Fruit fly (Drosophila melanogaster) Kc167 (cell line): ENCODE measurements around the gene pes.

ENCODE experiments used
- Myc ChIP-seq: fragments of >200 bp; optimal IDR thresholded peaks from 2 replicates; lab custom pipeline; 2017; ENCODE audit warnings: missing external identifiers
- Sin3A ChIP-seq: fragments of >200 bp; optimal IDR thresholded peaks from 2 replicates; lab custom pipeline; 2018; ENCODE audit warnings: missing external identifiers
- h ChIP-seq: fragments of >200 bp; optimal IDR thresholded peaks from 3 replicates; lab custom pipeline; 2018; ENCODE audit warnings: missing external identifiers
- insv ChIP-seq: fragments of >200 bp; optimal IDR thresholded peaks from 3 replicates; lab custom pipeline; 2018; ENCODE audit warnings: missing external identifiers
- psq ChIP-seq: fragments of >200 bp; optimal IDR thresholded peaks from 2 replicates; lab custom pipeline; 2017; ENCODE audit warnings: missing external identifiers
- ttk ChIP-seq: sonication (Bioruptor generic); optimal IDR thresholded peaks from 2 replicates; lab custom pipeline; 2017; ENCODE audit warnings: missing external identifiers

The pes gene

dm6 chr2L:7957068-7957868 is 36.7 kb downstream of the pes start:
- TF ChIP-seq h (no peak), ttk (no peak), Sin3A (lab: Kevin White, UChicago) (no peak), Myc (lab: Kevin White, UChicago) (no peak), psq (lab: Kevin White, UChicago) (no peak), insv (lab: Kevin White, UChicago) (no peak)

DNA sequence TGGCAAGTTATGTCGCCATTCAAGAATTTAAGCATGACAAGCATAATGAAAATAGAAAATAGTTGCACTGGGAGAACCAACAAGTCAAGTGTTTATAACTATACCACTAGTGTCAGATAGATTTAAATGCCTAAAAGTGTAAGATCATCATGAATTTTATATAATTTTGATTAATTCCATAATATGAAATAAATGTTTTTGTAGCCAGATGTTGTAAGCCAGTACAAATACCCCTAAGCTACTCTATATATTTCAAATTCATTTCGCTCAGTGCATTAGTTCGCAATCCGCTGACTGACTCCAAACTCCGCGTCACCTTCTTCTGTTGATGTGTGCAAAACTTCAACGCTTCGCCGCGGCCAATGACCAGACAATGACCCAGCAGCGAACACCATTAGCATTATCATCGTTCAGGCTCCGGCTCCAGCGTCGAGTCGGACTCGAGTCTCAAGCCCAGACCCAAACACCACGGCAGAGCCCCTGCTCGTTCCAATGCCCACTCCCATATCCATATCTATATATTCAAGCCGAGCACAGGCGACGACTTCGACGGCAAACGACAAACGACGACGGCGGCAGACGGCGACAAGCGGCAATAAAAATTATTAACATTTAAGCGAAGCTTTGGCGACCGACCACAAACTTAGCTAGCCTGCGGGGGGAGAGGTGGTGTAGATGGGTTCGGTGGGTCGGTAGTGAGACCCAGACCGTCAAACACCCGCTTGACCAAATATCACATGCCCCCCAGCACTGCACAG is 37.5 kb downstream of the pes start:
- TF ChIP-seq insv (lab: Kevin White, UChicago), result no peak
- TF ChIP-seq Myc (lab: Kevin White, UChicago), result no peak
- TF ChIP-seq ttk, result no peak
- no peak for TF ChIP-seq psq (lab: Kevin White, UChicago)
- no peak for TF ChIP-seq h
- TF ChIP-seq Sin3A (lab: Kevin White, UChicago), result no peak

- no peak for TF ChIP-seq psq (lab: Kevin White, UChicago)
- TF ChIP-seq Sin3A (lab: Kevin White, UChicago), result no peak
- TF ChIP-seq insv (lab: Kevin White, UChicago), result no peak
- TF ChIP-seq h, result no peak
- no peak for TF ChIP-seq Myc (lab: Kevin White, UChicago)
- no peak for TF ChIP-seq ttk
Measured at dm6 chr2L:7954588-7954987, 39.4 kb downstream of the pes start.

dm6 chr2L:7953371-7954017 is 40.5 kb downstream of the pes start:
- TF ChIP-seq ttk, result no peak
- TF ChIP-seq Sin3A (lab: Kevin White, UChicago), result no peak
- no peak for TF ChIP-seq psq (lab: Kevin White, UChicago)
- TF ChIP-seq Myc (lab: Kevin White, UChicago), result no peak
- TF ChIP-seq h, result no peak
- no peak for TF ChIP-seq insv (lab: Kevin White, UChicago)

- TF ChIP-seq Myc (lab: Kevin White, UChicago) (no peak), ttk (no peak), h (no peak), insv (lab: Kevin White, UChicago) (no peak), Sin3A (lab: Kevin White, UChicago) (no peak), psq (lab: Kevin White, UChicago) (no peak)
Measured at dm6 chr2L:7952351-7952750, 41.6 kb downstream of the pes start.

DNA sequence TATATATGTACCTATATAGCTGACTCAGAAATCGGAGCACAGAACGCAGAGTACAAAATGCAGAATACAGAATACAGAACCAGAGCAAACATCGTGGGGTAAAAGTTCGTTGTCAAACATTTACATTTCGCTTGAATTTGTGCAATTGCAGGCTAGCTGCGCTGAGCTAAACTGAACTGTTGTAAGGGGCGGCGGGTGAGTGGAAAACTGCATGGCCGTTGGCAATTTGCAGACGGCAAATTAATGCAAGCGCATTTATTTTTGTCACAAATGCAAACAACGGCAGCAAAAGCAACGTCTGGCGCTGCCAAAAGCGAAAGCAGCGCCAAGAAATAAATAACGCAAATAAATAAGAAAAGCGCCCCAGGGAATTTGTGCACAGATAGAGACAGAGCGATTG is 42.0 kb downstream of the pes start:
- TF ChIP-seq Myc (lab: Kevin White, UChicago) (no peak), psq (lab: Kevin White, UChicago) (no peak), insv (lab: Kevin White, UChicago) (no peak), Sin3A (lab: Kevin White, UChicago) (no peak), h (no peak)

dm6 chr2L:7949788-7950187 is 44.2 kb downstream of the pes start:
- no peak for TF ChIP-seq ttk
- TF ChIP-seq Myc (lab: Kevin White, UChicago), result no peak
- TF ChIP-seq Sin3A (lab: Kevin White, UChicago), result no peak
- TF ChIP-seq insv (lab: Kevin White, UChicago), result no peak
- TF ChIP-seq h, result no peak
- no peak for TF ChIP-seq psq (lab: Kevin White, UChicago)

- no peak for TF ChIP-seq Sin3A (lab: Kevin White, UChicago)
- no peak for TF ChIP-seq insv (lab: Kevin White, UChicago)
- no peak for TF ChIP-seq h
- TF ChIP-seq ttk, result no peak
- no peak for TF ChIP-seq psq (lab: Kevin White, UChicago)
- TF ChIP-seq Myc (lab: Kevin White, UChicago), result no peak
Measured at dm6 chr2L:7949016-7949415, 45.0 kb downstream of the pes start.

dm6 chr2L:7945037-7945436 is 48.9 kb downstream of the pes start:
- TF ChIP-seq h (no peak), psq (lab: Kevin White, UChicago) (no peak)

dm6 chr2L:7944179-7944578 is 49.8 kb downstream of the pes start:
- TF ChIP-seq Sin3A (lab: Kevin White, UChicago), result no peak
- TF ChIP-seq h, result no peak
- no peak for TF ChIP-seq ttk
- no peak for TF ChIP-seq insv (lab: Kevin White, UChicago)
- no peak for TF ChIP-seq psq (lab: Kevin White, UChicago)
- TF ChIP-seq Myc (lab: Kevin White, UChicago), result no peak

DNA sequence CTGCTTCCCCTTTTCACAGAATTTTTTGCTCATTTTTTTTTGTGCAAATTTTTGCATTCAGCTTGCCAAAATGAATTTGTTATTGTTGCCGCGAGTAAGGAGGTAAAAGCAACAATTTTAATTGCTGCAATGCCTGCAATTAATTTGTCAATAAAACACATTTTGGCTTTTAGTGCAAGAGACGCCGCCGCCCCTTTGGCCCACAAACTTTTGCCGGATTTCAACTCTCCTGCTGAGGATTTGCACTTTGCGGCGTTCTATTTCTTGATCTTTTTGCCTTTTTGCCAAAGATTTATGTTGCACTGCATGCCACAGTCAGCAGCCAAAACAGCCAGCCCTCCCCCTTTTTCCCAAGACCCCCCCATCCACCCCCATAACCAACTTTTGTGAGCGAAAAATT is 51.1 kb downstream of the pes start:
- TF ChIP-seq ttk, result no peak
- TF ChIP-seq insv (lab: Kevin White, UChicago), result no peak
- TF ChIP-seq psq (lab: Kevin White, UChicago), result no peak
- TF ChIP-seq Myc (lab: Kevin White, UChicago), result no peak
- TF ChIP-seq Sin3A (lab: Kevin White, UChicago), result no peak
- TF ChIP-seq h, result no peak

- TF ChIP-seq h (no peak), Myc (lab: Kevin White, UChicago) (no peak)
Measured at dm6 chr2L:7941954-7942353, 52.0 kb downstream of the pes start.
